Worm (Caenorhabditis elegans): ENCODE data around the gene F58E6.4.

The F58E6.4 gene

ce11 chrV:9782969-9783368 lies 32.8 kb upstream of the F58E6.4 start, which contains the start of gene F46B6.5:
Gene F46B6.5 (minus strand): TSS chrV:9783069.
- TF ChIP-seq blmp-1 (tag; optimal IDR thresholded peaks at IDR 0.05) (no peak), mab-5 (tag; optimal IDR thresholded peaks at IDR 0.05) (no peak), elt-3 (tag; optimal IDR thresholded peaks at IDR 0.05) (no peak), sptf-1 (tag; optimal IDR thresholded peaks at IDR 0.05) (no peak), cnd-1 (tag; optimal IDR thresholded peaks at IDR 0.05) (no peak), ceh-83 (GFP tag; optimal IDR thresholded peaks at IDR 0.05) (no peak), lin-13 (tag; optimal IDR thresholded peaks at IDR 0.05) (no peak), flh-1 (GFP tag; optimal IDR thresholded peaks at IDR 0.05) (no peak), elt-1 (tag; optimal IDR thresholded peaks at IDR 0.05; ENCODE audit: borderline replicate concordance, insufficient read depth) (no peak), sem-2 (GFP tag; optimal IDR thresholded peaks at IDR 0.05) (no peak), ces-1 (GFP tag; optimal IDR thresholded peaks at IDR 0.05) (no peak), lin-32 (GFP tag; optimal IDR thresholded peaks at IDR 0.05) (no peak), unc-39 (tag; optimal IDR thresholded peaks at IDR 0.05) (no peak), nhr-12 (tag; optimal IDR thresholded peaks at IDR 0.05) (no peak)

- TF ChIP-seq drap-1 (GFP tag; optimal IDR thresholded peaks at IDR 0.05): no peak
- no peak for TF ChIP-seq nhr-237 (tag; optimal IDR thresholded peaks at IDR 0.05)
- TF ChIP-seq unc-62 (GFP tag; optimal IDR thresholded peaks at IDR 0.05): no peak
- no peak for TF ChIP-seq ceh-83 (GFP tag; optimal IDR thresholded peaks at IDR 0.05)
- no peak for TF ChIP-seq ceh-39 (tag; optimal IDR thresholded peaks at IDR 0.05)
- no peak for TF ChIP-seq sptf-1 (tag; optimal IDR thresholded peaks at IDR 0.05)
- TF ChIP-seq ham-2 (GFP tag; optimal IDR thresholded peaks at IDR 0.05): no peak
- TF ChIP-seq nhr-76 (tag; optimal IDR thresholded peaks at IDR 0.05): no peak
- no peak for TF ChIP-seq hlh-1 (tag; optimal IDR thresholded peaks at IDR 0.05)
- TF ChIP-seq ces-1 (GFP tag; optimal IDR thresholded peaks at IDR 0.05): no peak
- TF ChIP-seq elt-3 (tag; optimal IDR thresholded peaks at IDR 0.05): no peak
- no peak for TF ChIP-seq mep-1 (tag; optimal IDR thresholded peaks at IDR 0.05)
- no peak for TF ChIP-seq M03D4.4 (tag; optimal IDR thresholded peaks at IDR 0.05)
- no peak for TF ChIP-seq lin-32 (GFP tag; optimal IDR thresholded peaks at IDR 0.05)
- no peak for TF ChIP-seq ceh-43 (GFP tag; optimal IDR thresholded peaks at IDR 0.05)
- no peak for TF ChIP-seq flh-1 (GFP tag; optimal IDR thresholded peaks at IDR 0.05)
- TF ChIP-seq mls-2 (tag; optimal IDR thresholded peaks at IDR 0.05): no peak
- TF ChIP-seq cnd-1 (tag; optimal IDR thresholded peaks at IDR 0.05): no peak
- no peak for TF ChIP-seq snpc-4 (tag; optimal IDR thresholded peaks at IDR 0.05)
- TF ChIP-seq nhr-28 (tag; optimal IDR thresholded peaks at IDR 0.05): no peak
Observed at ce11 chrV:9782045-9782444, 31.8 kb upstream of the F58E6.4 start.

- no peak for TF ChIP-seq nhr-76 (tag; optimal IDR thresholded peaks at IDR 0.05)
- no peak for TF ChIP-seq sptf-1 (tag; optimal IDR thresholded peaks at IDR 0.05)
- TF ChIP-seq flh-1 (GFP tag; optimal IDR thresholded peaks at IDR 0.05): no peak
- no peak for TF ChIP-seq mep-1 (tag; optimal IDR thresholded peaks at IDR 0.05)
- no peak for TF ChIP-seq lin-13 (tag; optimal IDR thresholded peaks at IDR 0.05)
- no peak for TF ChIP-seq unc-120 (tag; optimal IDR thresholded peaks at IDR 0.05; ENCODE audit: poor library complexity, severe bottlenecking)
- no peak for TF ChIP-seq pha-4 (tag; optimal IDR thresholded peaks at IDR 0.05)
- no peak for TF ChIP-seq lin-32 (GFP tag; optimal IDR thresholded peaks at IDR 0.05)
- no peak for TF ChIP-seq unc-62 (GFP tag; optimal IDR thresholded peaks at IDR 0.05)
- TF ChIP-seq mab-5 (tag; optimal IDR thresholded peaks at IDR 0.05): no peak
- TF ChIP-seq drap-1 (GFP tag; optimal IDR thresholded peaks at IDR 0.05): no peak
- TF ChIP-seq nhr-12 (tag; optimal IDR thresholded peaks at IDR 0.05): no peak
Observed at ce11 chrV:9779418-9779817, 29.2 kb upstream of the F58E6.4 start, which contains the start of gene F46B6.4. Gene F46B6.4 (minus strand): TSS chrV:9779518.

ce11 chrV:9777645-9778044 lies 27.4 kb upstream of the F58E6.4 start, which contains the start of gene smg-4:
Gene smg-4 (minus strand): TSS chrV:9777745.
- no peak for TF ChIP-seq nhr-237 (tag; optimal IDR thresholded peaks at IDR 0.05)
- no peak for TF ChIP-seq lin-13 (tag; optimal IDR thresholded peaks at IDR 0.05)
- no peak for TF ChIP-seq nhr-76 (tag; optimal IDR thresholded peaks at IDR 0.05)
- TF ChIP-seq unc-39 (tag; optimal IDR thresholded peaks at IDR 0.05): no peak
- no peak for TF ChIP-seq tbx-8 (GFP tag; optimal IDR thresholded peaks at IDR 0.05)
- no peak for TF ChIP-seq mep-1 (tag; optimal IDR thresholded peaks at IDR 0.05)
- no peak for TF ChIP-seq zip-8 (tag; optimal IDR thresholded peaks at IDR 0.05)

ce11 chrV:9775734-9776133 lies 25.5 kb upstream of the F58E6.4 start, which contains the start of gene F46B6.12:
Gene F46B6.12 (minus strand): TSS chrV:9775834.
- TF ChIP-seq sem-2 (GFP tag; optimal IDR thresholded peaks at IDR 0.05) (no peak), unc-120 (tag; optimal IDR thresholded peaks at IDR 0.05; ENCODE audit: poor library complexity, severe bottlenecking) (no peak), cnd-1 (tag; optimal IDR thresholded peaks at IDR 0.05) (no peak), mab-5 (tag; optimal IDR thresholded peaks at IDR 0.05) (no peak), ztf-11 (tag; optimal IDR thresholded peaks at IDR 0.05) (no peak), bed-3 (GFP tag; optimal IDR thresholded peaks at IDR 0.05) (no peak), elt-1 (tag; optimal IDR thresholded peaks at IDR 0.05; ENCODE audit: borderline replicate concordance, insufficient read depth) (no peak), ceh-83 (GFP tag; optimal IDR thresholded peaks at IDR 0.05) (no peak), zip-8 (tag; optimal IDR thresholded peaks at IDR 0.05) (no peak), sptf-1 (tag; optimal IDR thresholded peaks at IDR 0.05) (no peak), lin-32 (GFP tag; optimal IDR thresholded peaks at IDR 0.05) (no peak), nhr-237 (tag; optimal IDR thresholded peaks at IDR 0.05) (no peak), lsy-2 (tag; optimal IDR thresholded peaks at IDR 0.05) (no peak), drap-1 (GFP tag; optimal IDR thresholded peaks at IDR 0.05) (no peak), pha-4 (tag; optimal IDR thresholded peaks at IDR 0.05) (no peak), mep-1 (tag; optimal IDR thresholded peaks at IDR 0.05) (no peak)
